Worm (Caenorhabditis elegans) whole organism, mixed stage, embryonic: Measurements from ENCODE around the gene pigt-1.

ENCODE experiments used
- M03D4.4 ChIP-seq: sonication (generic microtip); optimal IDR thresholded peaks from 2 replicates; lab custom pipeline; 2017; ENCODE audit warnings: mild to moderate bottlenecking, missing genetic modification characterization, missing compliant biosample characterization
- bed-3 ChIP-seq: fragments of 200-800 bp; sonication (Bioruptor generic); optimal IDR thresholded peaks from 3 replicates; lab custom pipeline; 2018; ENCODE audit warnings: mild to moderate bottlenecking, missing genetic modification characterization, moderate library complexity, missing compliant biosample characterization
- blmp-1 ChIP-seq: fragments of 150-350 bp; optimal IDR thresholded peaks from 2 replicates; lab custom pipeline; 2014; ENCODE audit warnings: missing biosample characterization, missing genetic modification characterization
- ceh-39 ChIP-seq: fragments of 150-350 bp; optimal IDR thresholded peaks from 2 replicates; lab custom pipeline; 2014; ENCODE audit warnings: missing biosample characterization, missing genetic modification characterization
- ceh-43 ChIP-seq: fragments of 200-800 bp; sonication (Bioruptor generic); optimal IDR thresholded peaks from 2 replicates; lab custom pipeline; 2018; ENCODE audit warnings: mild to moderate bottlenecking, missing genetic modification characterization, moderate library complexity, missing compliant biosample characterization
- ces-1 ChIP-seq: fragments of 150-350 bp; optimal IDR thresholded peaks from 2 replicates; lab custom pipeline; 2014; ENCODE audit warnings: missing biosample characterization, missing genetic modification reagents, missing genetic modification characterization
- cnd-1 ChIP-seq: fragments of 200-800 bp; sonication (Bioruptor generic); optimal IDR thresholded peaks from 2 replicates; lab custom pipeline; 2018; ENCODE audit warnings: mild to moderate bottlenecking, missing genetic modification characterization, missing compliant biosample characterization
- drap-1 ChIP-seq: fragments of 200-800 bp; sonication (Bioruptor generic); optimal IDR thresholded peaks from 3 replicates; lab custom pipeline; 2018; ENCODE audit warnings: mild to moderate bottlenecking, missing genetic modification characterization, missing compliant biosample characterization
- elt-3 ChIP-seq: fragments of 150-350 bp; optimal IDR thresholded peaks from 2 replicates; lab custom pipeline; 2014; ENCODE audit warnings: missing biosample characterization, missing genetic modification characterization
- flh-1 ChIP-seq: fragments of 200-800 bp; sonication (Bioruptor generic); optimal IDR thresholded peaks from 2 replicates; lab custom pipeline; 2018; ENCODE audit warnings: mild to moderate bottlenecking, missing genetic modification characterization, moderate library complexity, missing compliant biosample characterization
- ham-2 ChIP-seq: fragments of 200-800 bp; sonication (Bioruptor generic); optimal IDR thresholded peaks from 2 replicates; lab custom pipeline; 2018; ENCODE audit warnings: mild to moderate bottlenecking, missing genetic modification characterization, missing compliant biosample characterization
- hlh-1 ChIP-seq: fragments of 150-350 bp; optimal IDR thresholded peaks from 2 replicates; lab custom pipeline; 2014; ENCODE audit warnings: missing biosample characterization, missing genetic modification reagents, missing genetic modification characterization
- lin-13 ChIP-seq: fragments of 150-350 bp; optimal IDR thresholded peaks from 2 replicates; lab custom pipeline; 2014; ENCODE audit warnings: missing biosample characterization, missing genetic modification characterization
- lin-32 ChIP-seq: fragments of 200-800 bp; sonication (Bioruptor generic); optimal IDR thresholded peaks from 2 replicates; lab custom pipeline; 2018; ENCODE audit warnings: mild to moderate bottlenecking, missing genetic modification characterization, missing compliant biosample characterization
- lsy-2 ChIP-seq: fragments of 150-350 bp; optimal IDR thresholded peaks from 2 replicates; lab custom pipeline; 2014; ENCODE audit warnings: missing biosample characterization, missing genetic modification characterization
- mab-5 ChIP-seq: fragments of 150-350 bp; optimal IDR thresholded peaks from 2 replicates; lab custom pipeline; 2014; ENCODE audit warnings: missing biosample characterization, missing genetic modification characterization
- mep-1 ChIP-seq: fragments of 150-350 bp; optimal IDR thresholded peaks from 2 replicates; lab custom pipeline; 2017; ENCODE audit warnings: missing biosample characterization, missing genetic modification reagents, missing genetic modification characterization, inconsistent platforms
- nhr-12 ChIP-seq: fragments of 150-350 bp; optimal IDR thresholded peaks from 2 replicates; lab custom pipeline; 2014; ENCODE audit warnings: missing biosample characterization, missing genetic modification characterization
- nhr-2 ChIP-seq: fragments of 150-350 bp; optimal IDR thresholded peaks from 2 replicates; lab custom pipeline; 2014; ENCODE audit warnings: missing biosample characterization, missing genetic modification characterization
- nhr-237 ChIP-seq: fragments of 150-350 bp; optimal IDR thresholded peaks from 2 replicates; lab custom pipeline; 2014; ENCODE audit warnings: missing biosample characterization, missing genetic modification characterization
- nhr-28 ChIP-seq: fragments of 150-350 bp; optimal IDR thresholded peaks from 2 replicates; lab custom pipeline; 2014; ENCODE audit warnings: missing biosample characterization, missing genetic modification characterization
- nhr-76 ChIP-seq: sonication (generic microtip); optimal IDR thresholded peaks from 2 replicates; lab custom pipeline; 2017; ENCODE audit warnings: missing biosample characterization, missing genetic modification characterization
- pha-4 ChIP-seq: fragments of 150-350 bp; optimal IDR thresholded peaks from 2 replicates; lab custom pipeline; 2018; ENCODE audit warnings: missing biosample characterization, missing genetic modification reagents, missing genetic modification characterization
- sem-2 ChIP-seq: fragments of 200-800 bp; sonication (Bioruptor generic); optimal IDR thresholded peaks from 2 replicates; lab custom pipeline; 2018; ENCODE audit warnings: mild to moderate bottlenecking, missing genetic modification characterization, missing compliant biosample characterization
- snpc-4 ChIP-seq: fragments of 150-350 bp; optimal IDR thresholded peaks from 2 replicates; lab custom pipeline; 2014; ENCODE audit warnings: missing biosample characterization, missing genetic modification characterization
- sptf-1 ChIP-seq: sonication (generic microtip); optimal IDR thresholded peaks from 2 replicates; lab custom pipeline; 2017; ENCODE audit warnings: mild to moderate bottlenecking, missing genetic modification characterization, moderate library complexity, missing compliant biosample characterization
- tbx-8 ChIP-seq: fragments of 200-800 bp; sonication (Bioruptor generic); optimal IDR thresholded peaks from 2 replicates; lab custom pipeline; 2018; ENCODE audit warnings: mild to moderate bottlenecking, missing genetic modification characterization, moderate library complexity, missing compliant biosample characterization
- unc-120 ChIP-seq: sonication (generic microtip); optimal IDR thresholded peaks from 2 replicates; lab custom pipeline; 2017; ENCODE audit warnings: missing genetic modification characterization, missing compliant biosample characterization; ENCODE audit not compliant: poor library complexity, severe bottlenecking
- unc-39 ChIP-seq: fragments of 150-350 bp; optimal IDR thresholded peaks from 2 replicates; lab custom pipeline; 2014; ENCODE audit warnings: missing biosample characterization, missing genetic modification characterization
- zip-8 ChIP-seq: fragments of 150-350 bp; optimal IDR thresholded peaks from 2 replicates; lab custom pipeline; 2014; ENCODE audit warnings: missing biosample characterization, missing genetic modification characterization
- ztf-11 ChIP-seq: fragments of 150-350 bp; optimal IDR thresholded peaks from 2 replicates; lab custom pipeline; 2014; ENCODE audit warnings: missing biosample characterization, missing genetic modification characterization

Gene pigt-1

DNA sequence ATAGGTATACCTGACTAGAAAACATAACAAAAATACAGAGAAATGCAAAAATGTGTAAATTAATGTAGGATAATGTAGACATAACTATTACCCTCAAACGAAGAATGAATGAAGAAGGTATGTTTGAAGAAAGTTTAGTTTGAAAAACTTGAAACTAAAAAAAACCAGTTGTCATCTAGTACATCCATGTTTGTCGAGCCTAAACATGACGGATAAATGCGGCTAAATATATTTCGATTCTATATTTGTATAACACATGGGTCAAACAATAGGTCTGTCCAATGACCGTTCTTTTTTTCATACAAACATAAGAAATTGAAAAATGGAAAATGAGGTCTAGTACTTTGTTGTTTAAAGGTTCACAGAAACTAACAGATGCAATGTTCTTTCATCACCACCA, 11.4 kb upstream of the pigt-1 start, which contains the start of gene F17C11.22:
Gene F17C11.22 (minus strand): TSS at position 101 of the 400 bp plus-strand sequence.
- TF ChIP-seq sptf-1 (tag; lab: Kevin White, UChicago) (no peak), nhr-2 (tag; lab: Kevin White, UChicago) (no peak), ces-1 (GFP tag; lab: Kevin White, UChicago) (no peak), nhr-12 (tag; lab: Kevin White, UChicago) (no peak), nhr-237 (tag; lab: Kevin White, UChicago) (no peak), tbx-8 (GFP tag; lab: Kevin White, UChicago) (no peak), nhr-76 (no peak), nhr-28 (tag; lab: Kevin White, UChicago) (no peak), ceh-39 (tag; lab: Kevin White, UChicago) (no peak), lin-13 (tag; lab: Kevin White, UChicago) (no peak), bed-3 (GFP tag; lab: Kevin White, UChicago) (no peak), drap-1 (GFP tag; lab: Kevin White, UChicago) (no peak), ztf-11 (tag; lab: Kevin White, UChicago) (no peak), lin-32 (GFP tag; lab: Kevin White, UChicago) (no peak), zip-8 (no peak)

DNA sequence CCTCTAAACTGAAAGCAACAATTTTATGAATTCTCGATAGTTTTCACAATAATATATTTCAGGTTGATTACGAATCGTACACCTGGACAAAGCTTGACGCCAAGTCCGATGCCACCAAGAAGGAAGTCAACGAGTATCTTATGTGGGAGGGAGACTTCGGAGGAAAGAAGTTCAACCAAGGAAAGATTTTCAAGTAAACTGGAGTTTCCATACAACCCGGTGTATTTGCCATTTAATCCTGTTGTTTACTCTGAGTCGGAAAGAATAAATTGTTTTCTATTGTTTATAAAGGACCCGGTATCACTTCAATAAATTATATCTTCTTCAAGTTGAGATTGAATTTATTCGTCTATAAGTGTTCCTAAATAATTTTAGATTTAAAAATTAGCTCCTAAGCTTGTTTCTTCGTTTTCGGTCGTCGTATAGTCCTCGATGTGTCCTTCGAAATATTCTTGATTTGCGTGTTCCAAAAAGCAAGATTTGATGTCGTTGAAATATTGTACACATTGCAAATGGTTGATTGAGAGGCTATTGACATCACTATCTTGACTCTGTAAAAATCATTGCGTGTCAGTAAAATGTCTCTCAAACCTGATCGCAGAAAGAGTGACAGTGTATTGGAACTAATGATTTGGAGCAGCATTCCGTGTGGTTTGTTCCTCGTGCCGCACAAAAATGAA, 9.1 kb upstream of the pigt-1 start:
- TF ChIP-seq unc-120 (tag; lab: Kevin White, UChicago) (no peak), blmp-1 (tag; lab: Kevin White, UChicago) (no peak), lsy-2 (tag; lab: Kevin White, UChicago) (no peak), sem-2 (no peak), nhr-28 (tag; lab: Kevin White, UChicago) (no peak), ces-1 (GFP tag; lab: Kevin White, UChicago) (no peak), flh-1 (GFP tag; lab: Kevin White, UChicago) (no peak)

DNA sequence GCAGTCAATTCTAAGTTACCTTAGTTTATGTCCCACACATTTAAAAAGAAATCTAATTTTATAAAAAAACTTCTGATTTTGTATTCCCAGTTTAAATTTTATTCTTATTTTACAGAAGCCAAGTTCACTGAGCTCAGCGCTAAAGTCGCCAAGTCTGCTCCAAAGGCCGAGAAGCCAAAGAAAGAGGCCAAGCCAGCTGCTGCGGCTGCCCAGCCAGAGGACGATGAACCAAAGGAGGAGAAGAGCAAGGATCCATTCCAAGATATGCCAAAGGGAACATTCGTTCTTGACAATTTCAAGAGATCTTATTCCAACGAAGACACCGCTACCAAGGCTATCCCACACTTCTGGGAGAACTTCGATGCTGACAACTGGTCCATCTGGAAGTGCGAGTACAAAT, 8.3 kb upstream of the pigt-1 start:
- TF ChIP-seq lin-13 (tag; lab: Kevin White, UChicago) = no peak
- no peak for TF ChIP-seq flh-1 (GFP tag; lab: Kevin White, UChicago)
- no peak for TF ChIP-seq nhr-76
- no peak for TF ChIP-seq nhr-2 (tag; lab: Kevin White, UChicago)
- TF ChIP-seq lin-32 (GFP tag; lab: Kevin White, UChicago) = no peak
- TF ChIP-seq tbx-8 (GFP tag; lab: Kevin White, UChicago) = no peak
- TF ChIP-seq ham-2 = no peak
- no peak for TF ChIP-seq ceh-43 (GFP tag; lab: Kevin White, UChicago)
- TF ChIP-seq drap-1 (GFP tag; lab: Kevin White, UChicago) = no peak
- no peak for TF ChIP-seq unc-39 (tag; lab: Kevin White, UChicago)
- TF ChIP-seq nhr-28 (tag; lab: Kevin White, UChicago) = no peak
- TF ChIP-seq sem-2 = no peak
- no peak for TF ChIP-seq nhr-237 (tag; lab: Kevin White, UChicago)
- TF ChIP-seq M03D4.4 (tag; lab: Kevin White, UChicago) = no peak
- TF ChIP-seq nhr-12 (tag; lab: Kevin White, UChicago) = no peak
- no peak for TF ChIP-seq ceh-39 (tag; lab: Kevin White, UChicago)
- TF ChIP-seq mep-1 (tag; lab: Kevin White, UChicago) = no peak
- TF ChIP-seq elt-3 (tag; lab: Kevin White, UChicago) = no peak
- no peak for TF ChIP-seq mab-5 (tag; lab: Kevin White, UChicago)
- no peak for TF ChIP-seq bed-3 (GFP tag; lab: Kevin White, UChicago)
- TF ChIP-seq, all 35 proteins: peak for 0

DNA sequence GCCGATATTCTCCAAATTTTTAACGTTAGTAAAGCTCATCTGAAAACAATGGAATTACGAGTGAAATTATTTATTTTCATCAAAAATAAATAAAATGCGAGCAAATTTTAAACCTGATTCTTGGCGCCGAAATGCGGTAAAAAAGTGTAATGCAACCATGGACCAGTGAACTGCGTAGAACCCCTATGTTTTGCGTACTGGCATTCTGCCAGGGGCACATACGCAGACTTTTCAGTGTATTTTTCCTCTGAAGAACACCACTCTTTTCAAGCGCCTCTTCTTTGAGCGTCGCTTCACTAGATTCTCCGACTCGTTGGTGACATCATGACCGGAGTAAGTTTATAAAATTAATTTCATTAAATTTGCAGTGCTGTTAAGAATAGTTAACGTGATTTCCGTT, 6.9 kb upstream of the pigt-1 start, which contains the start of the genes ctf-4 and eef-1G:
Gene ctf-4 (minus strand): TSS at position 39 of the 400 bp plus-strand sequence.
Gene eef-1G (plus strand): TSS at position 219 of the 400 bp plus-strand sequence.
- TF ChIP-seq M03D4.4 (tag; lab: Kevin White, UChicago) (peak; percentile 53), elt-3 (tag; lab: Kevin White, UChicago) (peak; percentile 62), lin-13 (tag; lab: Kevin White, UChicago) (peak; percentile 96), ces-1 (GFP tag; lab: Kevin White, UChicago) (no peak), snpc-4 (tag; lab: Kevin White, UChicago) (no peak), hlh-1 (tag; lab: Kevin White, UChicago) (peak; percentile 81), tbx-8 (GFP tag; lab: Kevin White, UChicago) (no peak), bed-3 (GFP tag; lab: Kevin White, UChicago) (no peak), unc-120 (tag; lab: Kevin White, UChicago) (peak; percentile 23), ham-2 (peak; percentile 20), mep-1 (tag; lab: Kevin White, UChicago) (peak; percentile 98), drap-1 (GFP tag; lab: Kevin White, UChicago) (peak; percentile 39), nhr-237 (tag; lab: Kevin White, UChicago) (peak; percentile 94), cnd-1 (tag; lab: Kevin White, UChicago) (peak; percentile 47), pha-4 (peak; percentile 97)
- TF ChIP-seq, all 35 proteins: peak for 11
